Worm (Caenorhabditis elegans) whole organism, L3 larva: ENCODE data around the gene emb-1.

ENCODE experiments used
- R02D3.7 ChIP-seq: fragments of 150-350 bp; optimal IDR thresholded peaks from 2 replicates; lab custom pipeline; 2014; ENCODE audit warnings: missing biosample characterization, missing genetic modification characterization
- ZK546.5 ChIP-seq: sonication (generic microtip); optimal IDR thresholded peaks from 2 replicates; lab custom pipeline; 2017; ENCODE audit warnings: missing biosample characterization, missing genetic modification characterization
- ama-1 ChIP-seq: fragments of 150-350 bp; optimal IDR thresholded peaks from 2 replicates; lab custom pipeline; 2018
- ceh-16 ChIP-seq: sonication (generic microtip); optimal IDR thresholded peaks from 2 replicates; lab custom pipeline; 2017; ENCODE audit warnings: missing biosample characterization, missing genetic modification characterization
- ceh-28 ChIP-seq: fragments of 150-350 bp; optimal IDR thresholded peaks from 2 replicates; lab custom pipeline; 2014; ENCODE audit warnings: missing biosample characterization, missing genetic modification reagents, missing genetic modification characterization
- ceh-9 ChIP-seq: sonication (generic microtip); optimal IDR thresholded peaks from 2 replicates; lab custom pipeline; 2018; ENCODE audit warnings: missing biosample characterization, missing genetic modification characterization
- egl-27 ChIP-seq: sonication (generic microtip); optimal IDR thresholded peaks from 4 replicates; lab custom pipeline; 2017; ENCODE audit warnings: missing biosample characterization, missing genetic modification reagents, missing genetic modification characterization
- egl-5 ChIP-seq: fragments of 150-350 bp; optimal IDR thresholded peaks from 2 replicates; lab custom pipeline; 2017; ENCODE audit warnings: missing biosample characterization, missing genetic modification reagents, missing genetic modification characterization, inconsistent platforms
- elt-1 ChIP-seq: fragments of 150-350 bp; optimal IDR thresholded peaks from 2 replicates; lab custom pipeline; 2014; ENCODE audit warnings: missing biosample characterization, missing genetic modification characterization
- elt-2 ChIP-seq: sonication (generic microtip); optimal IDR thresholded peaks from 2 replicates; lab custom pipeline; 2016; ENCODE audit warnings: missing genetic modification reagents, mild to moderate bottlenecking, missing genetic modification characterization, missing compliant biosample characterization
- elt-3 ChIP-seq, 3 experiments: fragments of 150-350 bp in 1 of 3; sonication (generic microtip) in 2 of 3; optimal IDR thresholded peaks; 2 replicates in 2 of 3; 4 replicates in 1 of 3; lab custom pipeline; 2014 to 2017; ENCODE audit warnings: missing biosample characterization in 3 of 3, missing genetic modification characterization in 3 of 3
- eor-1 ChIP-seq, 2 experiments: fragments of 150-350 bp; optimal IDR thresholded peaks; 2 replicates each; lab custom pipeline; 2014 to 2018; ENCODE audit warnings: missing biosample characterization in 2 of 2, missing genetic modification characterization in 2 of 2
- fkh-10 ChIP-seq: sonication (generic microtip); optimal IDR thresholded peaks from 2 replicates; lab custom pipeline; 2017; ENCODE audit warnings: missing biosample characterization, missing genetic modification reagents, missing genetic modification characterization
- hmg-11 ChIP-seq: sonication (generic microtip); optimal IDR thresholded peaks from 2 replicates; lab custom pipeline; 2016; ENCODE audit warnings: missing genetic modification characterization, missing compliant biosample characterization
- jun-1 ChIP-seq: fragments of 150-350 bp; optimal IDR thresholded peaks from 2 replicates; lab custom pipeline; 2014; ENCODE audit warnings: missing biosample characterization, missing genetic modification reagents, missing genetic modification characterization
- lin-15B ChIP-seq: fragments of 150-350 bp; optimal IDR thresholded peaks from 2 replicates; lab custom pipeline; 2014; ENCODE audit warnings: missing biosample characterization, missing genetic modification characterization
- lin-39 ChIP-seq: fragments of 150-350 bp; optimal IDR thresholded peaks from 2 replicates; lab custom pipeline; 2018; ENCODE audit warnings: missing biosample characterization, missing genetic modification reagents, missing genetic modification characterization
- lsy-12 ChIP-seq: sonication (generic microtip); optimal IDR thresholded peaks from 2 replicates; lab custom pipeline; 2016; ENCODE audit warnings: mild to moderate bottlenecking, missing genetic modification characterization, missing compliant biosample characterization
- mdl-1 ChIP-seq: fragments of 150-350 bp; optimal IDR thresholded peaks from 2 replicates; lab custom pipeline; 2014; ENCODE audit warnings: missing biosample characterization, missing genetic modification characterization
- mml-1 ChIP-seq: fragments of 150-350 bp; sonication (generic microtip); optimal IDR thresholded peaks from 3 replicates; lab custom pipeline; 2014; ENCODE audit warnings: missing biosample characterization, missing genetic modification characterization
- nfya-1 ChIP-seq: sonication (generic microtip); optimal IDR thresholded peaks from 2 replicates; lab custom pipeline; 2017; ENCODE audit warnings: missing genetic modification characterization, mild to moderate bottlenecking, missing compliant biosample characterization, antibody characterized with exemption, moderate library complexity; ENCODE audit not compliant: insufficient read depth
- nhr-11 ChIP-seq: fragments of 150-350 bp; optimal IDR thresholded peaks from 2 replicates; lab custom pipeline; 2014; ENCODE audit warnings: missing biosample characterization, missing genetic modification characterization
- nhr-12 ChIP-seq: fragments of 150-350 bp; optimal IDR thresholded peaks from 2 replicates; lab custom pipeline; 2014; ENCODE audit warnings: missing biosample characterization, missing genetic modification characterization
- nhr-23 ChIP-seq: fragments of 150-350 bp; optimal IDR thresholded peaks from 2 replicates; lab custom pipeline; 2014; ENCODE audit warnings: missing biosample characterization, missing genetic modification reagents, missing genetic modification characterization
- nhr-237 ChIP-seq: fragments of 150-350 bp; optimal IDR thresholded peaks from 2 replicates; lab custom pipeline; 2014; ENCODE audit warnings: missing biosample characterization, missing genetic modification characterization
- nhr-25 ChIP-seq: sonication (generic microtip); optimal IDR thresholded peaks from 2 replicates; lab custom pipeline; 2017; ENCODE audit warnings: missing biosample characterization, missing genetic modification characterization
- nhr-28 ChIP-seq: fragments of 150-350 bp; optimal IDR thresholded peaks from 2 replicates; lab custom pipeline; 2014; ENCODE audit warnings: missing biosample characterization, missing genetic modification characterization
- nhr-43 ChIP-seq: sonication (generic microtip); optimal IDR thresholded peaks from 2 replicates; lab custom pipeline; 2016; ENCODE audit warnings: mild to moderate bottlenecking, missing genetic modification characterization, missing compliant biosample characterization; ENCODE audit not compliant: poor library complexity, severe bottlenecking
- nhr-67 ChIP-seq: fragments of 150-350 bp; optimal IDR thresholded peaks from 2 replicates; lab custom pipeline; 2014; ENCODE audit warnings: missing biosample characterization, missing genetic modification characterization
- nhr-76 ChIP-seq: fragments of 150-350 bp; sonication (generic microtip); optimal IDR thresholded peaks from 5 replicates; lab custom pipeline; 2014; ENCODE audit warnings: missing biosample characterization, missing genetic modification characterization
- pha-4 ChIP-seq: fragments of 150-350 bp; optimal IDR thresholded peaks from 2 replicates; lab custom pipeline; 2014; ENCODE audit warnings: missing biosample characterization, missing genetic modification reagents, missing genetic modification characterization
- pqm-1 ChIP-seq: fragments of 150-350 bp; optimal IDR thresholded peaks from 2 replicates; lab custom pipeline; 2017; ENCODE audit warnings: missing biosample characterization, missing genetic modification characterization, inconsistent platforms
- sea-2 ChIP-seq: fragments of 150-350 bp; sonication (generic microtip); optimal IDR thresholded peaks from 4 replicates; lab custom pipeline; 2014; ENCODE audit warnings: missing biosample characterization, missing genetic modification reagents, missing genetic modification characterization
- skn-1 ChIP-seq: fragments of 150-350 bp; optimal IDR thresholded peaks from 2 replicates; lab custom pipeline; 2014; ENCODE audit warnings: missing biosample characterization, missing genetic modification characterization
- snpc-4 ChIP-seq: fragments of 150-350 bp; optimal IDR thresholded peaks from 2 replicates; lab custom pipeline; 2014; ENCODE audit warnings: missing biosample characterization, missing genetic modification characterization
- tbx-2 ChIP-seq: sonication (generic microtip); optimal IDR thresholded peaks from 2 replicates; lab custom pipeline; 2016; ENCODE audit warnings: mild to moderate bottlenecking, missing genetic modification characterization, missing compliant biosample characterization
- unc-39 ChIP-seq: sonication (generic microtip); optimal IDR thresholded peaks from 4 replicates; lab custom pipeline; 2017; ENCODE audit warnings: missing biosample characterization, missing genetic modification characterization
- zag-1 ChIP-seq: fragments of 150-350 bp; optimal IDR thresholded peaks from 2 replicates; lab custom pipeline; 2014; ENCODE audit warnings: missing biosample characterization, missing genetic modification characterization
- ztf-11 ChIP-seq: fragments of 150-350 bp; optimal IDR thresholded peaks from 2 replicates; lab custom pipeline; 2014; ENCODE audit warnings: missing biosample characterization, missing genetic modification characterization
- ztf-4 ChIP-seq: fragments of 150-350 bp; optimal IDR thresholded peaks from 2 replicates; lab custom pipeline; 2014; ENCODE audit warnings: missing biosample characterization, missing genetic modification characterization

emb-1 gene

DNA sequence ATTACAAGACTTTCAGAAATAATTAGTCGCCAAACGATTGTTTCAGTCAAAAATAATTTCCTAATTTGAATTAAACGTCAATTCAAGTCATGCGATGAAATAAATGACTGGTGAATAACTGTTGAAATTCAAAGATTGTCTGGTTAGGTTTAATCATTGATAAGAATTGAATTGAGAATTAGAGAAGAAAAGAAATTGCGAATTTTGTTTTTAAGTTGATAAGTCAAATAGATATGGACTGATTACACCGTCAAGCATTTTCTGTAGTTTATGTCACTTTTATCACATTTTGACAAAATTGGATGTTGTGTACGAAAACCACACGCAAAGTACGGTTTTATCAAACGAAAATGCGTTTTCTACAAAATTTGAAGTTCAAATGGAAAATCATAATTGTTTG is 28.0 kb downstream of the emb-1 start:
- TF ChIP-seq pha-4 (tag; lab: Kevin White, UChicago) (peak; percentile 76), elt-2 (peak; percentile 97), ceh-28 (tag; lab: Kevin White, UChicago) (peak; percentile 2), jun-1 (tag; lab: Kevin White, UChicago) (peak; percentile 45), skn-1 (tag; lab: Kevin White, UChicago) (no peak), nhr-237 (tag; lab: Kevin White, UChicago) (no peak), nhr-67 (tag; lab: Kevin White, UChicago) (no peak), pqm-1 (tag; lab: Kevin White, UChicago) (peak; percentile 98), elt-3 (tag; optimal IDR thresholded peaks at IDR 0.05; lab: Kevin White, UChicago) (peak in 2 of 3 experiments; percentile 42 to 64), elt-1 (tag; lab: Kevin White, UChicago) (no peak), nhr-25 (tag; lab: Kevin White, UChicago) (no peak), tbx-2 (tag; lab: Kevin White, UChicago) (no peak), nhr-23 (tag; lab: Kevin White, UChicago) (peak; percentile 9)

DNA sequence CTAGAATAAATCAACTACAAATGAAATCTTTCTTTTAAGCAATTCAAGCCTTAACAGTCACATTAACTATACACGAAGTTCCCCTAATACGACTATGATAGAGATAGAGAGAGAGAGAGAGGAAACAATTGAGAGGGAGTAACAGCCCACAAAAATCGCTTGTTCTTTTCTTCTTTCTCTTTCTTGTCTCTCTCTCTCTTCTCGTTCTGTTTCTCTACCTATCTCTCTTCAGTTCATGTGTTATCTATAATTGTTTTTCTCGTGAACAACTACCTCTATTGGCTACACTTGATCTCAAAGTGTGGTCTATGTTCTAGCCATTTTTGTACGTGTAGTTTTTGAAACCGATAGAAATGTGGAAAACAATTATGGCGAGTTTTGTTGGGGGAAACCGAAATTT is 29.4 kb downstream of the emb-1 start:
- TF ChIP-seq hmg-11 (tag; lab: Kevin White, UChicago) = peak; percentile 29
- TF ChIP-seq nhr-43 (tag; lab: Kevin White, UChicago) = peak; percentile 78
- TF ChIP-seq elt-1 (tag; lab: Kevin White, UChicago) = peak; percentile 34
- no peak for TF ChIP-seq egl-5 (tag; lab: Kevin White, UChicago)
- TF ChIP-seq elt-2 = peak; percentile 80
- TF ChIP-seq snpc-4 = peak; percentile 30
- no peak for TF ChIP-seq zag-1 (tag; lab: Kevin White, UChicago)
- TF ChIP-seq nhr-11 (tag; lab: Kevin White, UChicago) = no peak
- TF ChIP-seq nfya-1 = peak; percentile 73
- no peak for TF ChIP-seq mml-1 (tag; lab: Kevin White, UChicago)
- TF ChIP-seq mdl-1 (tag; lab: Kevin White, UChicago) = no peak
- TF ChIP-seq ceh-28 (tag; lab: Kevin White, UChicago) = peak; percentile 60
- peak; percentile 79 for TF ChIP-seq jun-1 (tag; lab: Kevin White, UChicago)
- TF ChIP-seq ama-1 = no peak
- TF ChIP-seq lsy-12 (tag; lab: Kevin White, UChicago) = peak; percentile 48
- no peak for TF ChIP-seq skn-1 (tag; lab: Kevin White, UChicago)
- TF ChIP-seq lin-15B (tag; lab: Kevin White, UChicago) = peak; percentile 12
- TF ChIP-seq elt-3 (tag; optimal IDR thresholded peaks at IDR 0.05; lab: Kevin White, UChicago) = peak in 1 of 3 experiments; percentile 20
- no peak for TF ChIP-seq sea-2
- TF ChIP-seq ZK546.5 (tag; lab: Kevin White, UChicago) = no peak
- peak; percentile 89 for TF ChIP-seq pqm-1 (tag; lab: Kevin White, UChicago)
- peak; percentile 81 for TF ChIP-seq nhr-25 (tag; lab: Kevin White, UChicago)
- peak; percentile 85 for TF ChIP-seq pha-4 (tag; lab: Kevin White, UChicago)
- no peak for TF ChIP-seq egl-27
- TF ChIP-seq nhr-28 (tag; lab: Kevin White, UChicago) = no peak
- peak; percentile 44 for TF ChIP-seq nhr-23 (tag; lab: Kevin White, UChicago)
- no peak for TF ChIP-seq R02D3.7
- TF ChIP-seq, all 47 proteins: peak for 15

DNA sequence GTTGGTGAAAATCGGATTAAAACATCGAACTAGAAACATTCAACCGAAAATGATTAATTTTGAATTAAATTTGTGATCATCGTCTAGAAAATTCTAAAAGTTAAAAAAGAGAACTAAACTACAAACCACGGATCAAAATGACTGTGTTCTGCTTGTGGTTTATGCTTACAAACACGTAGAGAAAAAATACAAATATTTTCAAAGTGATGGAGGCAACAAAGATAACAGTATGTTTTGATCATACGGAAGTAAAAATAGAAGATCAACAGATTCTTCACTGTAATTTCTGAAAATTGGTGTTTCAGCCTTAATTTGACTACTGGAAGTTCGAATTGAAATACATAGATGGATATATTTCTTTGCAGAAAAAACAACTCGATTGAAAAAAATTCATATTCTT is 30.1 kb downstream of the emb-1 start:
- TF ChIP-seq ceh-16 (tag; lab: Kevin White, UChicago) (no peak), nhr-23 (tag; lab: Kevin White, UChicago) (no peak), nhr-12 (tag; lab: Kevin White, UChicago) (no peak), zag-1 (tag; lab: Kevin White, UChicago) (no peak), nhr-11 (tag; lab: Kevin White, UChicago) (no peak), pqm-1 (tag; lab: Kevin White, UChicago) (no peak), ztf-11 (tag; lab: Kevin White, UChicago) (no peak), ama-1 (no peak), elt-1 (tag; lab: Kevin White, UChicago) (no peak), nhr-25 (tag; lab: Kevin White, UChicago) (no peak), nhr-76 (tag; lab: Kevin White, UChicago) (no peak)

ce11 chrIII:5206861-5207414 is 33.7 kb downstream of the emb-1 start, which contains the start of gene morc-1:
morc-1 (minus strand) TSS chrIII:5206911.
- TF ChIP-seq mdl-1 (tag; lab: Kevin White, UChicago) (no peak), fkh-10 (GFP tag; lab: Kevin White, UChicago) (no peak), lin-39 (tag; lab: Kevin White, UChicago) (no peak), unc-39 (tag; lab: Kevin White, UChicago) (no peak), ztf-11 (tag; lab: Kevin White, UChicago) (no peak), ceh-9 (tag; lab: Kevin White, UChicago) (no peak), lsy-12 (tag; lab: Kevin White, UChicago) (no peak), nhr-25 (tag; lab: Kevin White, UChicago) (no peak), ztf-4 (no peak), nhr-76 (tag; lab: Kevin White, UChicago) (no peak), skn-1 (tag; lab: Kevin White, UChicago) (no peak), eor-1 (tag; optimal IDR thresholded peaks at IDR 0.05; lab: Kevin White, UChicago) (no peak), nfya-1 (no peak), jun-1 (tag; lab: Kevin White, UChicago) (no peak), nhr-237 (tag; lab: Kevin White, UChicago) (no peak), lin-15B (tag; lab: Kevin White, UChicago) (no peak), nhr-67 (tag; lab: Kevin White, UChicago) (no peak), ceh-28 (tag; lab: Kevin White, UChicago) (no peak), pha-4 (tag; lab: Kevin White, UChicago) (no peak), egl-5 (tag; lab: Kevin White, UChicago) (no peak)
